Worm (Caenorhabditis elegans) whole organism, mixed stage, embryonic: Measurements from ENCODE around the gene C23G10.2.

ENCODE experiments used
- M03D4.4 ChIP-seq: sonication (generic microtip); optimal IDR thresholded peaks from 2 replicates; lab custom pipeline; 2017; ENCODE audit warnings: mild to moderate bottlenecking, missing genetic modification characterization, missing compliant biosample characterization
- bed-3 ChIP-seq: fragments of 200-800 bp; sonication (Bioruptor generic); optimal IDR thresholded peaks from 3 replicates; lab custom pipeline; 2018; ENCODE audit warnings: mild to moderate bottlenecking, missing genetic modification characterization, moderate library complexity, missing compliant biosample characterization
- blmp-1 ChIP-seq: fragments of 150-350 bp; optimal IDR thresholded peaks from 2 replicates; lab custom pipeline; 2014; ENCODE audit warnings: missing biosample characterization, missing genetic modification characterization
- ceh-39 ChIP-seq: fragments of 150-350 bp; optimal IDR thresholded peaks from 2 replicates; lab custom pipeline; 2014; ENCODE audit warnings: missing biosample characterization, missing genetic modification characterization
- ceh-83 ChIP-seq: fragments of 200-800 bp; sonication (Bioruptor generic); optimal IDR thresholded peaks from 2 replicates; lab custom pipeline; 2018; ENCODE audit warnings: mild to moderate bottlenecking, missing genetic modification characterization, missing compliant biosample characterization
- cnd-1 ChIP-seq: fragments of 200-800 bp; sonication (Bioruptor generic); optimal IDR thresholded peaks from 2 replicates; lab custom pipeline; 2018; ENCODE audit warnings: mild to moderate bottlenecking, missing genetic modification characterization, missing compliant biosample characterization
- drap-1 ChIP-seq: fragments of 200-800 bp; sonication (Bioruptor generic); optimal IDR thresholded peaks from 3 replicates; lab custom pipeline; 2018; ENCODE audit warnings: mild to moderate bottlenecking, missing genetic modification characterization, missing compliant biosample characterization
- elt-1 ChIP-seq: sonication (generic microtip); optimal IDR thresholded peaks from 2 replicates; lab custom pipeline; 2017; ENCODE audit warnings: missing genetic modification characterization, mild to moderate bottlenecking, missing compliant biosample characterization, antibody characterized with exemption, moderate library complexity, borderline replicate concordance; ENCODE audit not compliant: insufficient read depth
- elt-3 ChIP-seq: fragments of 150-350 bp; optimal IDR thresholded peaks from 2 replicates; lab custom pipeline; 2014; ENCODE audit warnings: missing biosample characterization, missing genetic modification characterization
- flh-1 ChIP-seq: fragments of 200-800 bp; sonication (Bioruptor generic); optimal IDR thresholded peaks from 2 replicates; lab custom pipeline; 2018; ENCODE audit warnings: mild to moderate bottlenecking, missing genetic modification characterization, moderate library complexity, missing compliant biosample characterization
- ham-2 ChIP-seq: fragments of 200-800 bp; sonication (Bioruptor generic); optimal IDR thresholded peaks from 2 replicates; lab custom pipeline; 2018; ENCODE audit warnings: mild to moderate bottlenecking, missing genetic modification characterization, missing compliant biosample characterization
- hlh-1 ChIP-seq: fragments of 150-350 bp; optimal IDR thresholded peaks from 2 replicates; lab custom pipeline; 2014; ENCODE audit warnings: missing biosample characterization, missing genetic modification reagents, missing genetic modification characterization
- lin-13 ChIP-seq: fragments of 150-350 bp; optimal IDR thresholded peaks from 2 replicates; lab custom pipeline; 2014; ENCODE audit warnings: missing biosample characterization, missing genetic modification characterization
- lsy-2 ChIP-seq: fragments of 150-350 bp; optimal IDR thresholded peaks from 2 replicates; lab custom pipeline; 2014; ENCODE audit warnings: missing biosample characterization, missing genetic modification characterization
- mab-5 ChIP-seq: fragments of 150-350 bp; optimal IDR thresholded peaks from 2 replicates; lab custom pipeline; 2014; ENCODE audit warnings: missing biosample characterization, missing genetic modification characterization
- mep-1 ChIP-seq: fragments of 150-350 bp; optimal IDR thresholded peaks from 2 replicates; lab custom pipeline; 2017; ENCODE audit warnings: missing biosample characterization, missing genetic modification reagents, missing genetic modification characterization, inconsistent platforms
- mls-2 ChIP-seq: sonication (generic microtip); optimal IDR thresholded peaks from 2 replicates; lab custom pipeline; 2016; ENCODE audit warnings: mild to moderate bottlenecking, missing genetic modification characterization, moderate library complexity, missing compliant biosample characterization
- nhr-12 ChIP-seq: fragments of 150-350 bp; optimal IDR thresholded peaks from 2 replicates; lab custom pipeline; 2014; ENCODE audit warnings: missing biosample characterization, missing genetic modification characterization
- nhr-2 ChIP-seq: fragments of 150-350 bp; optimal IDR thresholded peaks from 2 replicates; lab custom pipeline; 2014; ENCODE audit warnings: missing biosample characterization, missing genetic modification characterization
- nhr-237 ChIP-seq: fragments of 150-350 bp; optimal IDR thresholded peaks from 2 replicates; lab custom pipeline; 2014; ENCODE audit warnings: missing biosample characterization, missing genetic modification characterization
- nhr-28 ChIP-seq: fragments of 150-350 bp; optimal IDR thresholded peaks from 2 replicates; lab custom pipeline; 2014; ENCODE audit warnings: missing biosample characterization, missing genetic modification characterization
- nhr-76 ChIP-seq: sonication (generic microtip); optimal IDR thresholded peaks from 2 replicates; lab custom pipeline; 2017; ENCODE audit warnings: missing biosample characterization, missing genetic modification characterization
- pha-4 ChIP-seq: fragments of 150-350 bp; optimal IDR thresholded peaks from 2 replicates; lab custom pipeline; 2018; ENCODE audit warnings: missing biosample characterization, missing genetic modification reagents, missing genetic modification characterization
- snpc-4 ChIP-seq: fragments of 150-350 bp; optimal IDR thresholded peaks from 2 replicates; lab custom pipeline; 2014; ENCODE audit warnings: missing biosample characterization, missing genetic modification characterization
- sptf-1 ChIP-seq: sonication (generic microtip); optimal IDR thresholded peaks from 2 replicates; lab custom pipeline; 2017; ENCODE audit warnings: mild to moderate bottlenecking, missing genetic modification characterization, moderate library complexity, missing compliant biosample characterization
- tbx-8 ChIP-seq: fragments of 200-800 bp; sonication (Bioruptor generic); optimal IDR thresholded peaks from 2 replicates; lab custom pipeline; 2018; ENCODE audit warnings: mild to moderate bottlenecking, missing genetic modification characterization, moderate library complexity, missing compliant biosample characterization
- unc-120 ChIP-seq: sonication (generic microtip); optimal IDR thresholded peaks from 2 replicates; lab custom pipeline; 2017; ENCODE audit warnings: missing genetic modification characterization, missing compliant biosample characterization; ENCODE audit not compliant: poor library complexity, severe bottlenecking
- unc-39 ChIP-seq: fragments of 150-350 bp; optimal IDR thresholded peaks from 2 replicates; lab custom pipeline; 2014; ENCODE audit warnings: missing biosample characterization, missing genetic modification characterization
- unc-62 ChIP-seq: fragments of 150-350 bp; optimal IDR thresholded peaks from 2 replicates; lab custom pipeline; 2014; ENCODE audit warnings: missing biosample characterization, missing genetic modification reagents, missing genetic modification characterization
- zip-8 ChIP-seq: fragments of 150-350 bp; optimal IDR thresholded peaks from 2 replicates; lab custom pipeline; 2014; ENCODE audit warnings: missing biosample characterization, missing genetic modification characterization
- ztf-11 ChIP-seq: fragments of 150-350 bp; optimal IDR thresholded peaks from 2 replicates; lab custom pipeline; 2014; ENCODE audit warnings: missing biosample characterization, missing genetic modification characterization

Gene C23G10.2

ce11 chrIII:6170038-6170437 is 37.8 kb upstream of the C23G10.2 start:
- TF ChIP-seq nhr-2 (tag; lab: Kevin White, UChicago) (no peak), unc-62 (GFP tag; lab: Kevin White, UChicago) (peak; percentile 60), elt-3 (tag; lab: Kevin White, UChicago) (no peak), zip-8 (tag; lab: Kevin White, UChicago) (no peak), drap-1 (GFP tag; lab: Kevin White, UChicago) (no peak), mab-5 (no peak), nhr-28 (tag; lab: Kevin White, UChicago) (no peak), M03D4.4 (no peak), nhr-237 (tag; lab: Kevin White, UChicago) (peak; percentile 13), lsy-2 (tag; lab: Kevin White, UChicago) (peak; percentile 6), mls-2 (tag; lab: Kevin White, UChicago) (no peak), hlh-1 (tag; lab: Kevin White, UChicago) (peak; percentile 18), ceh-83 (GFP tag; lab: Kevin White, UChicago) (no peak), unc-120 (peak; percentile 62), bed-3 (no peak), sptf-1 (tag; lab: Kevin White, UChicago) (no peak), ham-2 (GFP tag; lab: Kevin White, UChicago) (no peak), snpc-4 (tag; lab: Kevin White, UChicago) (no peak), nhr-12 (tag; lab: Kevin White, UChicago) (no peak), blmp-1 (tag; lab: Kevin White, UChicago) (no peak), nhr-76 (tag; lab: Kevin White, UChicago) (no peak)
- TF ChIP-seq, all 35 proteins: peak for 5

ce11 chrIII:6173020-6173597 is 34.8 kb upstream of the C23G10.2 start, which contains the start of the genes abcf-3 and F42A10.5:
Gene abcf-3 (plus strand): TSS chrIII:6173403.
Gene F42A10.5 (minus strand): TSS chrIII:6173477.
- TF ChIP-seq pha-4: peak; percentile 38
- peak; percentile 63 for TF ChIP-seq lin-13 (tag; lab: Kevin White, UChicago)
- peak; percentile 70 for TF ChIP-seq lsy-2 (tag; lab: Kevin White, UChicago)
- TF ChIP-seq elt-3 (tag; lab: Kevin White, UChicago): no peak
- peak; percentile 16 for TF ChIP-seq nhr-237 (tag; lab: Kevin White, UChicago)
- TF ChIP-seq ham-2 (GFP tag; lab: Kevin White, UChicago): no peak
- peak; percentile 16 for TF ChIP-seq sptf-1 (tag; lab: Kevin White, UChicago)
- TF ChIP-seq mep-1 (tag; lab: Kevin White, UChicago): peak; percentile 37
- TF ChIP-seq drap-1 (GFP tag; lab: Kevin White, UChicago): no peak
- TF ChIP-seq flh-1: no peak
- peak; percentile 33 for TF ChIP-seq ceh-83 (GFP tag; lab: Kevin White, UChicago)

ce11 chrIII:6176172-6176571 is 31.7 kb upstream of the C23G10.2 start:
- TF ChIP-seq lsy-2 (tag; lab: Kevin White, UChicago) (no peak), blmp-1 (tag; lab: Kevin White, UChicago) (no peak), mls-2 (tag; lab: Kevin White, UChicago) (no peak), sptf-1 (tag; lab: Kevin White, UChicago) (no peak)

ce11 chrIII:6176761-6177160 is 31.1 kb upstream of the C23G10.2 start, which contains the start of gene F42A10.6:
Gene F42A10.6 (minus strand): TSS chrIII:6176861.
- no peak for TF ChIP-seq hlh-1 (tag; lab: Kevin White, UChicago)
- TF ChIP-seq elt-1 (tag; lab: Kevin White, UChicago): no peak
- TF ChIP-seq lin-13 (tag; lab: Kevin White, UChicago): no peak
- no peak for TF ChIP-seq blmp-1 (tag; lab: Kevin White, UChicago)

ce11 chrIII:6177631-6178030 is 30.2 kb upstream of the C23G10.2 start:
- TF ChIP-seq drap-1 (GFP tag; lab: Kevin White, UChicago) (no peak), cnd-1 (tag; lab: Kevin White, UChicago) (no peak), snpc-4 (tag; lab: Kevin White, UChicago) (no peak), nhr-237 (tag; lab: Kevin White, UChicago) (no peak), ham-2 (GFP tag; lab: Kevin White, UChicago) (no peak)

ce11 chrIII:6178586-6178985 is 29.3 kb upstream of the C23G10.2 start, which contains the start of gene F42A10.7:
Gene F42A10.7 (minus strand): TSS chrIII:6178686.
- TF ChIP-seq unc-62 (GFP tag; lab: Kevin White, UChicago) (no peak), elt-3 (tag; lab: Kevin White, UChicago) (no peak), M03D4.4 (no peak), nhr-237 (tag; lab: Kevin White, UChicago) (no peak), ham-2 (GFP tag; lab: Kevin White, UChicago) (no peak), mep-1 (tag; lab: Kevin White, UChicago) (no peak), sptf-1 (tag; lab: Kevin White, UChicago) (no peak), unc-39 (tag; lab: Kevin White, UChicago) (no peak), ceh-39 (tag; lab: Kevin White, UChicago) (no peak), nhr-2 (tag; lab: Kevin White, UChicago) (no peak), drap-1 (GFP tag; lab: Kevin White, UChicago) (no peak), tbx-8 (GFP tag; lab: Kevin White, UChicago) (no peak), ztf-11 (tag; lab: Kevin White, UChicago) (no peak)
